Worm (Caenorhabditis elegans): ENCODE measurements around the gene Y94H6A.5.

Y94H6A.5 gene

DNA sequence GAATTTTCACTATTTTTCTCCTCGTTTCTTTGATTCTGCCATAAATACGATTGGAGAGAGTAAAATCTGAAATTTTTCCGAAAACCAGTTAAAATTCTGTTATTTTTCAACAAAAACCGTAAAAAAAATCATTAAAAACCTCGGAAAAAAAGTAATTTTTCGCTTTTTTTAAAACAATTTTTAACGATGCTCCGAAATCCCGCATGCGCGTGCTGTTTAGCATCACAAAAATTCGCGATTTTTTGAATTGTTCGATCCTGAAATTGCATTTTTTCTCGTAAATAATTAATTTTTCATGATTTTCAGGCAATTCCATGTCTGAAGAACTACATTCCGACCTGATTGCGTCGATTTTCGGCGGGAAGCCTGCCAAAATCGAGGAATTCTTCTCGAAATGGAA is 61.1 kb downstream of the Y94H6A.5 start, which contains the start of gene ric-8:
Gene ric-8, plus strand, starts transcription at position 301 of the 400 bp plus-strand sequence.
- TF ChIP-seq T22C8.4 (GFP tag; IDR thresholded peaks at IDR 0.05) (no peak), klf-2 (GFP tag; conservative IDR thresholded peaks at IDR 0.05) (no peak), tab-1 (GFP tag; IDR thresholded peaks at IDR 0.05) (no peak), cog-1 (tag; optimal IDR thresholded peaks at IDR 0.05) (no peak), ref-1 (GFP tag; conservative IDR thresholded peaks at IDR 0.05) (no peak), ztf-23 (GFP tag; IDR thresholded peaks at IDR 0.05) (no peak), med-1 (GFP tag; optimal IDR thresholded peaks at IDR 0.05; ENCODE audit: insufficient read depth) (no peak), ztf-29 (GFP tag; IDR thresholded peaks at IDR 0.05) (no peak), flt-1 (GFP tag; IDR thresholded peaks at IDR 0.05) (no peak)

ce11 chrIV:2642054-2642453 is 61.7 kb downstream of the Y94H6A.5 start:
- TF ChIP-seq ztf-23 (GFP tag; IDR thresholded peaks at IDR 0.05) = no peak

DNA sequence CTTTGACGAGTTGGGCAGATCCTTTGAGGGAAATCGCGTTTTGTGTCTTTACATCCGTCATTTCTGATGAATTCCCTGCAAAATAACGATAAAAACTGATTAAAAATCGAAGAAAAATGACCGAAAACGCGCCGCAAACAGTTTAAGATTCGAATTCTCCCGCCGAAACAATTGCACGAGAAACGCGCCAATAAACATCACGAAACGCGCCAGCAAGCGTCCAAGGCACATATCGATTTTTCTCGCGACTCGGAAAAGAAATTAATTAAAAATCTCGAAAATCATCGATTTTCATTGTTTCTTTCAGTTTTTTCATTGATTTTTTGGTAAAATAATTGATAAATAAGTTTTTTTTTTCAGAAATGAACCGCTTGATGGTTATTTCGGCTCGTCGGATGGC is 62.8 kb downstream of the Y94H6A.5 start, which contains the start of the genes mdf-2 and nduv-3:
Gene mdf-2, minus strand, starts transcription at position 176 of the 400 bp plus-strand sequence.
Gene nduv-3, plus strand, starts transcription at position 361 of the 400 bp plus-strand sequence.
- no peak for TF ChIP-seq cog-1 (tag; optimal IDR thresholded peaks at IDR 0.05)
- TF ChIP-seq flt-1 (GFP tag; IDR thresholded peaks at IDR 0.05) = 0 out of 2 replicates have a peak, but pooled peaks have one; percentile 40
- TF ChIP-seq T22C8.4 (GFP tag; IDR thresholded peaks at IDR 0.05) = peak; percentile 85
- no peak for TF ChIP-seq klf-2 (GFP tag; conservative IDR thresholded peaks at IDR 0.05)
- TF ChIP-seq ztf-23 (GFP tag; IDR thresholded peaks at IDR 0.05) = no peak
- TF ChIP-seq tab-1 (GFP tag; IDR thresholded peaks at IDR 0.05) = no peak

DNA sequence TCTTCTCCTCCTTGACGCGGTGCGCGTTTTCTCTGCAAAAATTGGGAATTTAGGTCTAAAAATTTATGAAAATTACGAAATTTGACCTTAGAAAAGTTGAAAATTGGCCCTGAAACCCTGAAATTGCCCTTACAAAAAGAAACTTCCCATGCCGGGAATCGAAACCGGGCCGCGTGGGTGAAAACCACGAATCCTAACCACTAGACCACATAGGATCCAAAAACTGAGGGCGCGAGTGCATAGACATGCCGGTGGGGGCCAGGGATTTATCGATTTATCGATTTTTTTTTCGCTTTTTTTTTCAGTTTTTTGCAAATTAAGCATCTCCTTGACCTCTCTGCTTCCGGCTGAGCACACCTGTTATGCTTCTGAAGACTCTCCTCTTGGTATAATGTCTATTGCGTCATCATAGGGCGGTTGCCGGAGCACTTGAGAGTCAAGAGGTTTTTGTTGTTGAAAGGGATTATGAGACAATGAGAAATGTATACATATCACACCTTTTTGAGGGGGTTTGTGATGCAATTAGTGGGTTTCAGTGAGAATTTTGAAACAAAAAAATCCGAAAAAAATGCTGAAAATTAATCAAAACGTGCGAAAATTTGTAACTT is 64.0 kb downstream of the Y94H6A.5 start:
- TF ChIP-seq med-1 (GFP tag; optimal IDR thresholded peaks at IDR 0.05; ENCODE audit: insufficient read depth) (no peak), klf-2 (GFP tag; conservative IDR thresholded peaks at IDR 0.05) (peak; percentile 72; the same call in 1 of the 2 replicates), tab-1 (GFP tag; IDR thresholded peaks at IDR 0.05) (peak; percentile 84), ref-1 (GFP tag; conservative IDR thresholded peaks at IDR 0.05) (peak; percentile 72), T22C8.4 (GFP tag; IDR thresholded peaks at IDR 0.05) (peak; percentile 99), flt-1 (GFP tag; IDR thresholded peaks at IDR 0.05) (peak; percentile 78; the same call in 1 of the 2 replicates), cog-1 (tag; optimal IDR thresholded peaks at IDR 0.05) (no peak), ztf-29 (GFP tag; IDR thresholded peaks at IDR 0.05) (peak; percentile 72), ztf-23 (GFP tag; IDR thresholded peaks at IDR 0.05) (peak; percentile 82)

All from whole organism, midembryonic.